Worm (Caenorhabditis elegans) whole organism, L1 larva: ENCODE measurements around the gene cgt-1.

Experiments used
- C34B4.2 ChIP-seq: sonication (generic microtip); optimal IDR thresholded peaks from 2 replicates; lab custom pipeline; 2017; ENCODE audit warnings: mild to moderate bottlenecking, missing genetic modification characterization, missing compliant biosample characterization
- Y116A8C.19 ChIP-seq: sonication (generic microtip); optimal IDR thresholded peaks from 2 replicates; lab custom pipeline; 2016; ENCODE audit warnings: missing compliant biosample characterization, missing genetic modification characterization, borderline replicate concordance
- aly-2 ChIP-seq: fragments of 150-350 bp; optimal IDR thresholded peaks from 2 replicates; lab custom pipeline; 2014; ENCODE audit warnings: missing biosample characterization, missing genetic modification characterization
- ceh-8 ChIP-seq: fragments of 200-800 bp; sonication (Bioruptor generic); optimal IDR thresholded peaks from 2 replicates; lab custom pipeline; 2018; ENCODE audit warnings: mild to moderate bottlenecking, missing genetic modification characterization, moderate library complexity, missing compliant biosample characterization
- ceh-82 ChIP-seq, 3 experiments: fragments of 150-350 bp in 1 of 3; sonication (generic microtip) in 2 of 3; optimal IDR thresholded peaks; 2 replicates each; lab custom pipeline; 2014 to 2017; ENCODE audit warnings: missing biosample characterization in 3 of 3, missing genetic modification characterization in 3 of 3
- ceh-90 ChIP-seq: sonication (generic microtip); optimal IDR thresholded peaks from 2 replicates; lab custom pipeline; 2016; ENCODE audit warnings: missing genetic modification characterization, missing compliant biosample characterization
- dsc-1 ChIP-seq: sonication (generic microtip); optimal IDR thresholded peaks from 2 replicates; lab custom pipeline; 2016; ENCODE audit warnings: mild to moderate bottlenecking, missing genetic modification characterization, missing compliant biosample characterization
- efl-1 ChIP-seq, 4 experiments: fragments of 150-350 bp; optimal IDR thresholded peaks in 3 of 4; peaks in 1 of 4; 1 replicate in 1 of 4; 2 replicates in 3 of 4; lab custom pipeline; 2014; ENCODE audit warnings: missing biosample characterization in 2 of 4, missing genetic modification characterization in 2 of 4, missing genetic modification reagents in 2 of 4
- elt-3 ChIP-seq, 6 experiments: fragments of 150-350 bp in 1 of 6; sonication (generic microtip); optimal IDR thresholded peaks; 2 replicates each; lab custom pipeline; 2017 to 2018; ENCODE audit warnings: missing biosample characterization in 6 of 6, missing genetic modification characterization in 6 of 6, inconsistent platforms in 1 of 6
- ets-5 ChIP-seq: fragments of 200-800 bp; sonication (Bioruptor generic); IDR thresholded peaks from 2 replicates; pipeline ENCODE4 v1.3.6; 2022; ENCODE audit warnings: missing genetic modification characterization, missing compliant biosample characterization
- fkh-10 ChIP-seq: sonication (generic microtip); optimal IDR thresholded peaks from 2 replicates; lab custom pipeline; 2017; ENCODE audit warnings: missing biosample characterization, missing genetic modification reagents, missing genetic modification characterization
- fos-1 ChIP-seq: fragments of 150-350 bp; optimal IDR thresholded peaks from 2 replicates; lab custom pipeline; 2014; ENCODE audit warnings: missing biosample characterization, missing genetic modification characterization
- hlh-17 ChIP-seq: fragments of 200-800 bp; sonication (Bioruptor generic); optimal IDR thresholded peaks from 2 replicates; lab custom pipeline; 2018; ENCODE audit warnings: missing genetic modification characterization, mild to moderate bottlenecking, missing compliant biosample characterization, moderate library complexity, borderline replicate concordance
- hlh-4 ChIP-seq: sonication (generic microtip); optimal IDR thresholded peaks from 2 replicates; lab custom pipeline; 2016; ENCODE audit warnings: mild to moderate bottlenecking, missing genetic modification characterization, missing compliant biosample characterization
- irx-1 ChIP-seq: sonication (generic microtip); optimal IDR thresholded peaks from 2 replicates; lab custom pipeline; 2016; ENCODE audit warnings: missing genetic modification characterization, missing compliant biosample characterization
- lin-13 ChIP-seq: fragments of 150-350 bp; optimal IDR thresholded peaks from 2 replicates; lab custom pipeline; 2014; ENCODE audit warnings: missing biosample characterization, missing genetic modification reagents, missing genetic modification characterization
- lin-14 ChIP-seq: fragments of 200-800 bp; sonication (Bioruptor generic); optimal IDR thresholded peaks from 2 replicates; lab custom pipeline; 2018; ENCODE audit warnings: mild to moderate bottlenecking, missing genetic modification characterization, moderate library complexity, missing compliant biosample characterization
- lin-15B ChIP-seq: fragments of 150-350 bp; sonication (generic microtip); optimal IDR thresholded peaks from 3 replicates; lab custom pipeline; 2014; ENCODE audit warnings: missing biosample characterization, missing genetic modification characterization
- lin-35 ChIP-seq, 2 experiments: fragments of 150-350 bp; optimal IDR thresholded peaks; 2 replicates each; lab custom pipeline; 2014; ENCODE audit warnings: missing biosample characterization in 2 of 2, missing genetic modification characterization in 2 of 2, missing genetic modification reagents in 2 of 2
- lin-39 ChIP-seq: fragments of 150-350 bp; optimal IDR thresholded peaks from 2 replicates; lab custom pipeline; 2014; ENCODE audit warnings: missing biosample characterization, missing genetic modification reagents, missing genetic modification characterization
- lir-3 ChIP-seq: sonication (generic microtip); optimal IDR thresholded peaks from 2 replicates; lab custom pipeline; 2016; ENCODE audit warnings: mild to moderate bottlenecking, missing genetic modification characterization, moderate library complexity, missing compliant biosample characterization; ENCODE audit not compliant: poor library complexity
- mab-9 ChIP-seq: fragments of 200-800 bp; sonication (Bioruptor generic); IDR thresholded peaks from 2 replicates; pipeline ENCODE4 v1.3.6; 2022; ENCODE audit warnings: missing genetic modification reagents, missing genetic modification characterization, missing compliant biosample characterization
- mdl-1 ChIP-seq, 2 experiments: fragments of 150-350 bp; optimal IDR thresholded peaks; 2 replicates each; lab custom pipeline; 2014 to 2017; ENCODE audit warnings: missing biosample characterization in 2 of 2, missing genetic modification characterization in 2 of 2, inconsistent platforms in 1 of 2
- mef-2 ChIP-seq: fragments of 150-350 bp; optimal IDR thresholded peaks from 2 replicates; lab custom pipeline; 2014; ENCODE audit warnings: missing biosample characterization, missing genetic modification characterization
- mep-1 ChIP-seq: fragments of 150-350 bp; optimal IDR thresholded peaks from 2 replicates; lab custom pipeline; 2014; ENCODE audit warnings: missing biosample characterization, missing genetic modification characterization
- nhr-19 ChIP-seq: fragments of 200-800 bp; sonication (Bioruptor generic); conservative IDR thresholded peaks from 2 replicates; pipeline ENCODE4 v1.3.6; 2022; ENCODE audit warnings: missing genetic modification characterization, missing compliant biosample characterization
- nhr-20 ChIP-seq: sonication (generic microtip); optimal IDR thresholded peaks from 2 replicates; lab custom pipeline; 2016; ENCODE audit warnings: mild to moderate bottlenecking, missing genetic modification characterization, missing compliant biosample characterization
- nhr-237 ChIP-seq: fragments of 150-350 bp; optimal IDR thresholded peaks from 2 replicates; lab custom pipeline; 2014; ENCODE audit warnings: missing biosample characterization, missing genetic modification characterization
- nhr-28 ChIP-seq: fragments of 150-350 bp; optimal IDR thresholded peaks from 2 replicates; lab custom pipeline; 2014; ENCODE audit warnings: missing biosample characterization, missing genetic modification characterization
- nhr-71 ChIP-seq: sonication (generic microtip); optimal IDR thresholded peaks from 2 replicates; lab custom pipeline; 2016; ENCODE audit warnings: mild to moderate bottlenecking, missing genetic modification characterization, moderate library complexity, missing compliant biosample characterization
- nhr-76 ChIP-seq: sonication (generic microtip); optimal IDR thresholded peaks from 2 replicates; lab custom pipeline; 2017; ENCODE audit warnings: missing biosample characterization, missing genetic modification characterization
- nhr-77 ChIP-seq: fragments of 150-350 bp; optimal IDR thresholded peaks from 2 replicates; lab custom pipeline; 2014; ENCODE audit warnings: missing biosample characterization, missing genetic modification characterization
- nhr-84 ChIP-seq: sonication (generic microtip); optimal IDR thresholded peaks from 2 replicates; lab custom pipeline; 2017; ENCODE audit warnings: missing biosample characterization, missing genetic modification characterization
- nhr-90 ChIP-seq: sonication (generic microtip); optimal IDR thresholded peaks from 2 replicates; lab custom pipeline; 2016; ENCODE audit warnings: mild to moderate bottlenecking, missing genetic modification characterization, missing compliant biosample characterization; ENCODE audit not compliant: poor library complexity
- pag-3 ChIP-seq: sonication (generic microtip); optimal IDR thresholded peaks from 2 replicates; lab custom pipeline; 2017; ENCODE audit warnings: missing genetic modification characterization, mild to moderate bottlenecking, missing compliant biosample characterization, antibody characterized with exemption, borderline replicate concordance; ENCODE audit not compliant: insufficient read depth
- pax-3 ChIP-seq: fragments of 200-800 bp; sonication (Bioruptor generic); optimal IDR thresholded peaks from 2 replicates; lab custom pipeline; 2018; ENCODE audit warnings: mild to moderate bottlenecking, missing genetic modification characterization, moderate library complexity, missing compliant biosample characterization
- snu-23 ChIP-seq: sonication (generic microtip); optimal IDR thresholded peaks from 2 replicates; lab custom pipeline; 2016; ENCODE audit warnings: missing genetic modification characterization, missing compliant biosample characterization
- tbx-2 ChIP-seq: sonication (generic microtip); optimal IDR thresholded peaks from 2 replicates; lab custom pipeline; 2016; ENCODE audit warnings: missing genetic modification characterization, missing compliant biosample characterization
- tlp-1 ChIP-seq: fragments of 150-350 bp; optimal IDR thresholded peaks from 2 replicates; lab custom pipeline; 2014; ENCODE audit warnings: missing biosample characterization, missing genetic modification characterization
- unc-130 ChIP-seq: fragments of 150-350 bp; optimal IDR thresholded peaks from 2 replicates; lab custom pipeline; 2017; ENCODE audit warnings: missing biosample characterization, missing genetic modification characterization, inconsistent platforms
- unc-98 ChIP-seq: fragments of 200-800 bp; sonication (Bioruptor generic); IDR thresholded peaks from 2 replicates; pipeline ENCODE4 v1.3.6; 2022; ENCODE audit warnings: missing genetic modification characterization, missing compliant biosample characterization
- vab-15 ChIP-seq: sonication (generic microtip); optimal IDR thresholded peaks from 2 replicates; lab custom pipeline; 2017; ENCODE audit warnings: missing genotype, mild to moderate bottlenecking, missing genetic modification characterization, missing compliant biosample characterization
- xbp-1 ChIP-seq: sonication (generic microtip); optimal IDR thresholded peaks from 2 replicates; lab custom pipeline; 2016; ENCODE audit warnings: missing genetic modification characterization, missing compliant biosample characterization
- zip-4 ChIP-seq: fragments of 200-800 bp; sonication (Bioruptor generic); optimal IDR thresholded peaks from 2 replicates; lab custom pipeline; 2018; ENCODE audit warnings: mild to moderate bottlenecking, missing genetic modification characterization, moderate library complexity, missing compliant biosample characterization
- ztf-11 ChIP-seq, 2 experiments: sonication (generic microtip); optimal IDR thresholded peaks; 2 replicates each; lab custom pipeline; 2016 to 2017; ENCODE audit warnings: missing genetic modification characterization in 2 of 2, missing biosample characterization in 1 of 2, missing compliant biosample characterization in 1 of 2
- ztf-4 ChIP-seq: fragments of 150-350 bp; optimal IDR thresholded peaks from 2 replicates; lab custom pipeline; 2014; ENCODE audit warnings: missing biosample characterization, missing genetic modification characterization

Gene cgt-1

ce11 chrV:15879508-15879907 lies 9.1 kb downstream of the cgt-1 start, which contains the start of gene nhr-84:
nhr-84 (minus strand) TSS chrV:15879608.
- TF ChIP-seq nhr-76 (tag; lab: Kevin White, UChicago): no peak
- TF ChIP-seq aly-2 (tag; lab: Kevin White, UChicago): no peak
- TF ChIP-seq nhr-84 (tag; lab: Kevin White, UChicago): no peak
- no peak for TF ChIP-seq ceh-90 (tag; lab: Kevin White, UChicago)
- no peak for TF ChIP-seq unc-98 (GFP tag; lab: Robert Waterston, UW)
- no peak for TF ChIP-seq ztf-11 (tag; optimal IDR thresholded peaks at IDR 0.05; lab: Kevin White, UChicago)
- no peak for TF ChIP-seq nhr-77 (tag; lab: Kevin White, UChicago)
- TF ChIP-seq hlh-17 (GFP tag; lab: Kevin White, UChicago): no peak
- TF ChIP-seq pag-3 (tag; lab: Kevin White, UChicago): no peak

DNA sequence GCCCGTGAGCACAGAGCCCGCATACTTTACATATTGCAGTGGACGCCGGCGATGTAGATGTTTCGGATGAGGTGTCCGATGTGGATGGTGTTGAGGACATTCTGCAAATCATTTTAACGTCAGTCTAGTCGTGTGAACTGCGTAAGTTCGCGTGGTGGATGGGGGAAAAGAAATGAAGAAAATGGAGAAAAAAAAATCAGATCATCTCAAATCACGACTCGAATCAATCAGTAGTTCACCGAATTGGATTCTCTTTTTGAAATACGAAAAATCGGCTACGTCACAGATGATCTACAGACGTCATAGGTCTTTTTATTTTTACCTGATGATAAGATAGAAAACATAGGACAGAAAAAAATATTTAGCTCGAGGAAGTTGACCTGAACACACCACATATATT lies 12.3 kb downstream of the cgt-1 start, which contains the start of gene nhr-102:
nhr-102 (minus strand) TSS at position 101 of the 400 bp plus-strand sequence.
- TF ChIP-seq fkh-10: no peak
- no peak for TF ChIP-seq lir-3 (tag; lab: Kevin White, UChicago)
- TF ChIP-seq ceh-8 (GFP tag; lab: Kevin White, UChicago): no peak
- TF ChIP-seq ets-5: no peak
- TF ChIP-seq ceh-82 (tag; optimal IDR thresholded peaks at IDR 0.05; lab: Kevin White, UChicago): no peak
- no peak for TF ChIP-seq irx-1 (tag; lab: Kevin White, UChicago)
- TF ChIP-seq hlh-4: no peak
- TF ChIP-seq tlp-1: no peak
- TF ChIP-seq lin-39 (tag; lab: Kevin White, UChicago): no peak
- no peak for TF ChIP-seq nhr-19 (GFP tag; lab: Robert Waterston, UW)
- TF ChIP-seq efl-1 (optimal IDR thresholded peaks at IDR 0.05; lab: Kevin White, UChicago): no peak
- TF ChIP-seq efl-1 (GFP tag; optimal IDR thresholded peaks at IDR 0.05 in 1 of 2; lab: Kevin White, UChicago): no peak
- TF ChIP-seq vab-15: no peak
- no peak for TF ChIP-seq tbx-2
- no peak for TF ChIP-seq snu-23
- no peak for TF ChIP-seq xbp-1

- TF ChIP-seq lin-14 (GFP tag; lab: Kevin White, UChicago) (no peak), ets-5 (no peak), ztf-11 (tag; optimal IDR thresholded peaks at IDR 0.05; lab: Kevin White, UChicago) (peak in 1 of 2 experiments; percentile 34), elt-3 (tag; optimal IDR thresholded peaks at IDR 0.05; lab: Kevin White, UChicago) (peak in 1 of 6 experiments; percentile 29), ztf-4 (tag; lab: Kevin White, UChicago) (peak; percentile 8), xbp-1 (peak; percentile 64), irx-1 (tag; lab: Kevin White, UChicago) (peak; percentile 41), tbx-2 (peak; percentile 56), mab-9 (GFP tag; lab: Robert Waterston, UW) (peak; percentile 42; the same call in 1 of the 2 replicates), lin-35 (GFP tag; optimal IDR thresholded peaks at IDR 0.05; lab: Kevin White, UChicago) (peak; percentile 52 to 82), pax-3 (tag; lab: Kevin White, UChicago) (peak; percentile 58), mdl-1 (tag; optimal IDR thresholded peaks at IDR 0.05; lab: Kevin White, UChicago) (peak in 1 of 2 experiments; percentile 76), unc-130 (tag; lab: Kevin White, UChicago) (peak; percentile 35), nhr-20 (tag; lab: Kevin White, UChicago) (peak; percentile 75), efl-1 (optimal IDR thresholded peaks at IDR 0.05; lab: Kevin White, UChicago) (peak; percentile 52 to 66), efl-1 (GFP tag; optimal IDR thresholded peaks at IDR 0.05 in 1 of 2; lab: Kevin White, UChicago) (peak; percentile 51 to 96), dsc-1 (tag; lab: Kevin White, UChicago) (peak; percentile 71), hlh-4 (no peak), Y116A8C.19 (tag; lab: Kevin White, UChicago) (no peak), mep-1 (tag; lab: Kevin White, UChicago) (peak; percentile 61), nhr-237 (tag; lab: Kevin White, UChicago) (no peak), nhr-90 (peak; percentile 76), mef-2 (tag; lab: Kevin White, UChicago) (no peak), zip-4 (GFP tag; lab: Kevin White, UChicago) (peak; percentile 18), nhr-28 (tag; lab: Kevin White, UChicago) (no peak), lin-15B (tag; lab: Kevin White, UChicago) (no peak), fos-1 (peak; percentile 48), unc-98 (GFP tag; lab: Robert Waterston, UW) (no peak), nhr-77 (tag; lab: Kevin White, UChicago) (peak; percentile 53), lin-13 (GFP tag; lab: Kevin White, UChicago) (no peak), nhr-71 (peak; percentile 76), hlh-17 (GFP tag; lab: Kevin White, UChicago) (no peak), C34B4.2 (tag; lab: Kevin White, UChicago) (no peak), snu-23 (peak; percentile 81), ceh-90 (tag; lab: Kevin White, UChicago) (no peak)
Observed at ce11 chrV:15873762-15874161, 14.9 kb downstream of the cgt-1 start.
